Fruit fly (Drosophila melanogaster) whole organism, embryonic: ENCODE measurements around the gene CG1640.
A peak's percentile ranks its signal among the peaks of the same experiment; 100 is the strongest.

Source experiments
- B-H2 ChIP-seq: fragments of 200-800 bp; sonication (Bioruptor generic); optimal IDR thresholded peaks from 2 replicates; lab custom pipeline; 2018; ENCODE audit warnings: missing biosample characterization, mild to moderate bottlenecking, missing genetic modification characterization
- Blimp-1 ChIP-seq: fragments of 200-800 bp; sonication (Bioruptor generic); optimal IDR thresholded peaks from 3 replicates; lab custom pipeline; 2018; ENCODE audit warnings: missing biosample characterization, missing genetic modification characterization, mild to moderate bottlenecking, moderate library complexity, missing genetic modification reagents
- CG10274 ChIP-seq: fragments of 200-800 bp; sonication (Bioruptor generic); optimal IDR thresholded peaks from 3 replicates; lab custom pipeline; 2017; ENCODE audit warnings: missing biosample characterization, mild to moderate bottlenecking, missing genetic modification characterization
- CG11093 ChIP-seq: fragments of 200-800 bp; sonication (Bioruptor generic); IDR thresholded peaks from 3 replicates; pipeline ENCODE4 v1.3.6; 2022; ENCODE audit warnings: missing biosample characterization, missing genetic modification characterization
- CG11504 ChIP-seq: fragments of 200-800 bp; sonication (Bioruptor generic); optimal IDR thresholded peaks from 3 replicates; lab custom pipeline; 2019; ENCODE audit warnings: missing biosample characterization, mild to moderate bottlenecking, missing genetic modification characterization, moderate library complexity
- CG12659 ChIP-seq: fragments of 200-800 bp; sonication (Bioruptor generic); optimal IDR thresholded peaks from 3 replicates; lab custom pipeline; 2017; ENCODE audit warnings: mild to moderate bottlenecking, missing biosample characterization, missing genetic modification reagents, missing genetic modification characterization
- CG13287 ChIP-seq: fragments of 200-800 bp; sonication (Bioruptor generic); IDR thresholded peaks from 2 replicates; pipeline ENCODE4 v1.3.6; 2022; ENCODE audit warnings: missing biosample characterization, missing genetic modification characterization; ENCODE audit not compliant: partially characterized antibody
- CG1603 ChIP-seq: fragments of 200-800 bp; sonication (Bioruptor generic); optimal IDR thresholded peaks from 2 replicates; lab custom pipeline; 2019; ENCODE audit warnings: missing biosample characterization, mild to moderate bottlenecking, missing genetic modification characterization, moderate library complexity
- CG1647 ChIP-seq: fragments of 200-800 bp; sonication (Bioruptor generic); optimal IDR thresholded peaks from 3 replicates; lab custom pipeline; 2016; ENCODE audit warnings: missing biosample characterization, missing genetic modification characterization
- CG17385 ChIP-seq: fragments of 200-800 bp; sonication (Bioruptor generic); optimal IDR thresholded peaks from 3 replicates; lab custom pipeline; 2018; ENCODE audit warnings: missing biosample characterization, mild to moderate bottlenecking, missing genetic modification characterization
- CG17612 ChIP-seq: fragments of 200-800 bp; sonication (Bioruptor generic); IDR thresholded peaks from 2 replicates; pipeline ENCODE4 v1.3.6; 2022; ENCODE audit warnings: missing biosample characterization, missing genetic modification characterization
- CG17912 ChIP-seq: fragments of 200-800 bp; sonication (Bioruptor generic); optimal IDR thresholded peaks from 2 replicates; lab custom pipeline; 2018; ENCODE audit warnings: missing biosample characterization, mild to moderate bottlenecking, missing genetic modification characterization
- CG1832 ChIP-seq: fragments of 200-800 bp; sonication (Bioruptor generic); optimal IDR thresholded peaks from 2 replicates; lab custom pipeline; 2017; ENCODE audit warnings: missing biosample characterization, mild to moderate bottlenecking, missing genetic modification characterization, inconsistent platforms
- CG3065 ChIP-seq: fragments of 200-800 bp; sonication (Bioruptor generic); optimal IDR thresholded peaks from 2 replicates; lab custom pipeline; 2016; ENCODE audit warnings: missing biosample characterization, missing genetic modification characterization
- CG6654 ChIP-seq: fragments of 200-800 bp; sonication (Bioruptor generic); optimal IDR thresholded peaks from 2 replicates; lab custom pipeline; 2017; ENCODE audit warnings: missing biosample characterization, mild to moderate bottlenecking, missing genetic modification characterization
- CG6765 ChIP-seq: fragments of 200-800 bp; sonication (Bioruptor generic); optimal IDR thresholded peaks from 3 replicates; lab custom pipeline; 2017; ENCODE audit warnings: missing biosample characterization, mild to moderate bottlenecking, missing genetic modification characterization
- CG6854 ChIP-seq: fragments of 200-800 bp; sonication (Bioruptor generic); optimal IDR thresholded peaks from 3 replicates; lab custom pipeline; 2017; ENCODE audit warnings: missing biosample characterization, mild to moderate bottlenecking, missing genetic modification characterization
- CG7839 ChIP-seq: fragments of 200-800 bp; sonication (Bioruptor generic); optimal IDR thresholded peaks from 3 replicates; lab custom pipeline; 2018; ENCODE audit warnings: missing biosample characterization, mild to moderate bottlenecking, missing genetic modification characterization, moderate library complexity
- HLH4C ChIP-seq: fragments of 200-800 bp; sonication (Bioruptor generic); IDR thresholded peaks from 3 replicates; pipeline ENCODE4 v1.3.6; 2022; ENCODE audit warnings: missing biosample characterization, missing genetic modification characterization; ENCODE audit not compliant: partially characterized antibody
- HmgZ ChIP-seq: fragments of 200-800 bp; sonication (Bioruptor generic); optimal IDR thresholded peaks from 2 replicates; lab custom pipeline; 2018; ENCODE audit warnings: missing biosample characterization, mild to moderate bottlenecking, missing genetic modification characterization
- Neu2 ChIP-seq: fragments of 200-800 bp; sonication (Bioruptor generic); optimal IDR thresholded peaks from 3 replicates; lab custom pipeline; 2016; ENCODE audit warnings: missing biosample characterization, missing genetic modification characterization, borderline replicate concordance
- Opbp ChIP-seq: fragments of 200-800 bp; sonication (Bioruptor generic); IDR thresholded peaks from 3 replicates; pipeline ENCODE4 v1.3.6; 2022; ENCODE audit warnings: missing biosample characterization, missing genetic modification characterization; ENCODE audit not compliant: partially characterized antibody
- Ptx1 ChIP-seq: fragments of 200-800 bp; sonication (Bioruptor generic); IDR thresholded peaks from 2 replicates; pipeline ENCODE4 v1.3.6; 2022; ENCODE audit warnings: missing biosample characterization, missing genetic modification characterization
- Usf ChIP-seq: fragments of 200-800 bp; sonication (Bioruptor generic); optimal IDR thresholded peaks from 2 replicates; lab custom pipeline; 2017; ENCODE audit warnings: missing genotype, missing biosample characterization, missing genetic modification characterization
- Xrp1 ChIP-seq: fragments of 200-800 bp; sonication (Bioruptor generic); IDR thresholded peaks from 2 replicates; pipeline ENCODE4 v1.3.6; 2022; ENCODE audit warnings: missing biosample characterization, missing genetic modification characterization
- amos ChIP-seq: fragments of 200-800 bp; sonication (Bioruptor generic); IDR thresholded peaks from 2 replicates; pipeline ENCODE4 v1.3.6; 2022; ENCODE audit warnings: missing biosample characterization, missing genetic modification characterization; ENCODE audit not compliant: partially characterized antibody
- ara ChIP-seq: fragments of 200-800 bp; sonication (Bioruptor generic); IDR thresholded peaks from 2 replicates; pipeline ENCODE4 v1.3.6; 2022; ENCODE audit warnings: missing biosample characterization, missing genetic modification characterization
- az2 ChIP-seq: fragments of 200-800 bp; sonication (Bioruptor generic); optimal IDR thresholded peaks from 3 replicates; lab custom pipeline; 2016; ENCODE audit warnings: missing biosample characterization, missing genetic modification characterization
- bcd ChIP-seq: fragments of 200-800 bp; sonication (Bioruptor generic); optimal IDR thresholded peaks from 2 replicates; lab custom pipeline; 2017; ENCODE audit warnings: missing biosample characterization, mild to moderate bottlenecking, missing genetic modification characterization
- chif ChIP-seq, 2 experiments: fragments of 200-800 bp; sonication (Bioruptor generic); optimal IDR thresholded peaks; 3 replicates each; lab custom pipeline; 2016; ENCODE audit warnings: missing biosample characterization in 2 of 2, missing genetic modification characterization in 2 of 2
- croc ChIP-seq: fragments of 200-800 bp; sonication (Bioruptor generic); conservative IDR thresholded peaks from 3 replicates; pipeline ENCODE4 v1.3.6; 2022; ENCODE audit warnings: missing biosample characterization, missing genetic modification characterization
- eyg ChIP-seq: fragments of 200-800 bp; sonication (Bioruptor generic); optimal IDR thresholded peaks from 3 replicates; lab custom pipeline; 2016; ENCODE audit warnings: missing biosample characterization, missing genetic modification characterization
- gsb ChIP-seq: fragments of 200-800 bp; sonication (Bioruptor generic); IDR thresholded peaks from 2 replicates; pipeline ENCODE4 v1.3.6; 2022; ENCODE audit warnings: missing biosample characterization, missing genetic modification characterization
- hbn ChIP-seq: fragments of 200-800 bp; sonication (Bioruptor generic); IDR thresholded peaks from 2 replicates; pipeline ENCODE4 v1.3.6; 2022; ENCODE audit warnings: missing biosample characterization, missing genetic modification characterization; ENCODE audit not compliant: partially characterized antibody
- kni ChIP-seq: fragments of 200-800 bp; sonication (Bioruptor generic); optimal IDR thresholded peaks from 3 replicates; lab custom pipeline; 2017; ENCODE audit warnings: mild to moderate bottlenecking, missing biosample characterization, missing genetic modification reagents, missing genetic modification characterization
- lab ChIP-seq: fragments of 200-800 bp; sonication (Bioruptor generic); optimal IDR thresholded peaks from 3 replicates; lab custom pipeline; 2017; ENCODE audit warnings: missing biosample characterization, missing genetic modification characterization, mild to moderate bottlenecking, moderate library complexity, missing genetic modification reagents
- lmd ChIP-seq: fragments of 200-800 bp; sonication (Bioruptor generic); IDR thresholded peaks from 2 replicates; pipeline ENCODE4 v1.3.6; 2022; ENCODE audit warnings: missing biosample characterization, missing genetic modification characterization
- luna ChIP-seq: fragments of 200-800 bp; sonication (Bioruptor generic); optimal IDR thresholded peaks from 2 replicates; lab custom pipeline; 2016; ENCODE audit warnings: missing biosample characterization, missing genetic modification characterization
- nerfin-2 ChIP-seq: fragments of 200-800 bp; sonication (Bioruptor generic); IDR thresholded peaks from 2 replicates; pipeline ENCODE4 v1.3.6; 2022; ENCODE audit warnings: missing biosample characterization, missing genetic modification characterization; ENCODE audit not compliant: partially characterized antibody
- onecut ChIP-seq: fragments of 200-800 bp; sonication (Bioruptor generic); IDR thresholded peaks from 2 replicates; pipeline ENCODE4 v1.3.6; 2022; ENCODE audit warnings: missing biosample characterization, missing genetic modification characterization
- peb ChIP-seq: fragments of 200-800 bp; sonication (Bioruptor generic); IDR thresholded peaks from 2 replicates; pipeline ENCODE4 v1.3.6; 2022; ENCODE audit warnings: missing biosample characterization, missing genetic modification characterization
- pnt ChIP-seq: fragments of 200-800 bp; sonication (Bioruptor generic); optimal IDR thresholded peaks from 3 replicates; lab custom pipeline; 2016; ENCODE audit warnings: missing biosample characterization, missing genetic modification characterization
- run ChIP-seq: fragments of 200-800 bp; sonication (Bioruptor generic); optimal IDR thresholded peaks from 3 replicates; lab custom pipeline; 2018; ENCODE audit warnings: missing biosample characterization, mild to moderate bottlenecking, missing genetic modification characterization
- seq ChIP-seq: fragments of 200-800 bp; sonication (Bioruptor generic); IDR thresholded peaks from 2 replicates; pipeline ENCODE4 v1.3.6; 2022; ENCODE audit warnings: missing biosample characterization, missing genetic modification characterization
- sima ChIP-seq: fragments of 200-800 bp; sonication (Bioruptor generic); optimal IDR thresholded peaks from 2 replicates; lab custom pipeline; 2016; ENCODE audit warnings: missing biosample characterization, missing genetic modification characterization
- trem ChIP-seq: fragments of 200-800 bp; optimal IDR thresholded peaks from 3 replicates; lab custom pipeline; 2019; ENCODE audit warnings: missing biosample characterization, mild to moderate bottlenecking, missing genetic modification characterization, moderate library complexity
- wdn ChIP-seq: fragments of 200-800 bp; sonication (Bioruptor generic); IDR thresholded peaks from 2 replicates; pipeline ENCODE4 v1.3.6; 2022; ENCODE audit warnings: missing biosample characterization, missing genetic modification characterization
- z ChIP-seq: fragments of 200-800 bp; sonication (Bioruptor generic); IDR thresholded peaks from 3 replicates; pipeline ENCODE4 v1.3.6; 2022; ENCODE audit warnings: missing biosample characterization, missing genetic modification characterization
- zfh1 ChIP-seq: fragments of 200-800 bp; sonication (Bioruptor generic); IDR thresholded peaks from 3 replicates; pipeline ENCODE4 v1.3.6; 2022; ENCODE audit warnings: missing biosample characterization, missing genetic modification characterization

Gene CG1640

DNA sequence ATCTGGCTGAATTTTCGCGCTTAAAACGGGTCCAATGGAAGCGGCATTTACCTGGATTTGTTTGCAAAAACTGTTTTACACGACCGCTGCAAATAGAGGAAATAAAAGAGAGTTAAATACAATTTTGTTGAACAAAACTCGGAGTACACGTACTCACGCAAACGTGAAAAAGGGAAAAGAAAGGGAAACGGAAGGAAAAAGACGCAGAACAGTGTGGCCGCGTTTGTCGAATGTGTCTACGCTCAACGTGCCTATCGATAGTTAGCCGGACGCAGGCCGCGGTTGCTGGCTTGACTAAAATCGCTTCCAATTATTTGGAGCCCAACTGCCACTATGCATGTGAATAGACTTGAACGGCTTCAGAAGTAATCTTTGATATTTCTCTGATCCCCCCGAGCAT lies 33.0 kb upstream of the CG1640 start, which contains the start of gene RpS15Aa (continued):
- TF ChIP-seq onecut (peak; percentile 79), HmgZ (tag; lab: Kevin White, UChicago) (peak; percentile 57), gsb (GFP tag; lab: Robert Waterston, UW) (peak; percentile 47; the same call in 1 of the 2 replicates), B-H2 (GFP tag; lab: Kevin White, UChicago) (peak; percentile 84), CG6765 (GFP tag; lab: Kevin White, UChicago) (peak; percentile 86), CG11093 (0 out of 3 replicates have a peak, but pooled peaks have one; percentile 23), croc (GFP tag; lab: Robert Waterston, UW) (peak; percentile 41; the same call in 2 of the 3 replicates), lmd (GFP tag; lab: Robert Waterston, UW) (peak; percentile 62), nerfin-2 (GFP tag; lab: Robert Waterston, UW) (peak; percentile 32; the same call in 1 of the 2 replicates), CG13287 (GFP tag; lab: Robert Waterston, UW) (peak; percentile 40), Blimp-1 (GFP tag; lab: Kevin White, UChicago) (peak; percentile 22), CG6854 (GFP tag; lab: Kevin White, UChicago) (peak; percentile 76), run (tag; lab: Kevin White, UChicago) (peak; percentile 38), CG7839 (peak; percentile 60), CG10274 (GFP tag; lab: Kevin White, UChicago) (peak; percentile 67), ara (peak; percentile 71), amos (GFP tag; lab: Robert Waterston, UW) (peak; percentile 81), zfh1 (GFP tag; lab: Robert Waterston, UW) (peak; percentile 88), CG11504 (peak; percentile 55), CG1647 (GFP tag; lab: Kevin White, UChicago) (peak; percentile 62), z (peak; percentile 51; the same call in 1 of the 3 replicates), HLH4C (GFP tag; lab: Robert Waterston, UW) (0 out of 3 replicates have a peak, but pooled peaks have one; percentile 9), trem (tag; lab: Kevin White, UChicago) (peak; percentile 55), CG1603 (tag; lab: Kevin White, UChicago) (peak; percentile 85), CG17612 (GFP tag; lab: Robert Waterston, UW) (peak; percentile 60), CG3065 (GFP tag; lab: Kevin White, UChicago) (peak; percentile 9), luna (GFP tag; lab: Kevin White, UChicago) (peak; percentile 76), pnt (GFP tag; lab: Kevin White, UChicago) (peak; percentile 28), CG6654 (GFP tag; lab: Kevin White, UChicago) (peak; percentile 44), lab (peak; percentile 89), sima (peak; percentile 35), seq (peak; percentile 64), Xrp1 (no peak), Neu2 (GFP tag; lab: Kevin White, UChicago) (peak; percentile 47), peb (GFP tag; lab: Robert Waterston, UW) (no peak), Usf (GFP tag; lab: Kevin White, UChicago) (peak; percentile 74), wdn (GFP tag; lab: Robert Waterston, UW) (peak; percentile 57; the same call in 1 of the 2 replicates), eyg (GFP tag; lab: Kevin White, UChicago) (peak; percentile 76), bcd (GFP tag; lab: Kevin White, UChicago) (peak; percentile 87), Opbp (GFP tag; lab: Robert Waterston, UW) (peak; percentile 76), CG12659 (peak; percentile 77), CG17385 (GFP tag; lab: Kevin White, UChicago) (peak; percentile 80), chif (GFP tag; optimal IDR thresholded peaks at IDR 0.05; lab: Kevin White, UChicago) (peak; percentile 50 to 77), CG17912 (peak; percentile 83), hbn (0 out of 2 replicates have a peak, but pooled peaks have one; percentile 26), az2 (GFP tag; lab: Kevin White, UChicago) (peak; percentile 33), Ptx1 (GFP tag; lab: Robert Waterston, UW) (peak; percentile 68), CG1832 (no peak), kni (GFP tag; lab: Kevin White, UChicago) (peak; percentile 79)
